Worm (Caenorhabditis elegans): ENCODE results near the gene col-72.

DNA sequence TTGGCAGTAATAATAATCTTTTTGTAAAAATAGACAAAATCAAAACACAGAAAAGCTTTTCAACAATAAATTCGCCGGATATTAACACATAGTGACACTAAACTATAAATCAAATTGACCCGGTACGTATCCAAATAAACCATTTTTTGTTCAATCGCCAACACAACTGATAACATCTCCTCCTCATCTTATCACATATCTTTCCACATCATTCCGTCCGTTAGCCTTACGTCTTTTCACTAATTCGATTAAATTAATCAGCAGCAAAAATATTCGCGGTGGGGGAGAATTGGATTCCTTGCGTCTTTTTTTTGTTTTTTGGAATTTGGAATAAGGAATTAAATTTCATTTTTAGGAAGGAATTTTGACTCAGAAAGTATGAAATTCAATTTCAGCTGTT is 32.6 kb upstream of the col-72 start:
- TF ChIP-seq R02D3.7 (tag; optimal IDR thresholded peaks at IDR 0.05) (no peak), ztf-11 (tag; optimal IDR thresholded peaks at IDR 0.05) (no peak), zag-1 (tag; optimal IDR thresholded peaks at IDR 0.05) (no peak), F10B5.3 (tag; optimal IDR thresholded peaks at IDR 0.05) (no peak), unc-39 (tag; optimal IDR thresholded peaks at IDR 0.05) (no peak)

Data from whole organism, L4 larva.